Fruit fly (Drosophila melanogaster) whole organism, pupa: Measurements from ENCODE around the gene CG42728.

ENCODE experiments used
- CG10348 ChIP-seq: fragments of 200-800 bp; sonication (Bioruptor generic); IDR thresholded peaks from 2 replicates; pipeline ENCODE4 v1.3.6; 2022; ENCODE audit warnings: missing biosample characterization, missing genetic modification characterization
- CG12605 ChIP-seq: fragments of 200-800 bp; sonication (Bioruptor generic); IDR thresholded peaks from 2 replicates; pipeline ENCODE4 v1.3.6; 2022; ENCODE audit warnings: missing biosample characterization, missing genetic modification characterization
- CG13204 ChIP-seq: fragments of 200-800 bp; sonication (Bioruptor generic); optimal IDR thresholded peaks from 2 replicates; lab custom pipeline; 2018; ENCODE audit warnings: missing biosample characterization, mild to moderate bottlenecking, missing genetic modification characterization, moderate library complexity
- CG14655 ChIP-seq: fragments of 200-800 bp; sonication (Bioruptor generic); optimal IDR thresholded peaks from 3 replicates; lab custom pipeline; 2017; ENCODE audit warnings: mild to moderate bottlenecking, missing biosample characterization, missing genetic modification reagents, missing genetic modification characterization
- CG15710 ChIP-seq: fragments of 200-800 bp; sonication (Bioruptor generic); optimal IDR thresholded peaks from 2 replicates; lab custom pipeline; 2018; ENCODE audit warnings: missing biosample characterization, mild to moderate bottlenecking, missing genetic modification characterization, moderate library complexity
- CG17806 ChIP-seq: fragments of 200-800 bp; sonication (Bioruptor generic); optimal IDR thresholded peaks from 2 replicates; lab custom pipeline; 2018; ENCODE audit warnings: missing biosample characterization, mild to moderate bottlenecking, missing genetic modification characterization, moderate library complexity
- CG32121 ChIP-seq: fragments of 200-800 bp; sonication (Bioruptor generic); IDR thresholded peaks from 2 replicates; pipeline ENCODE4 v1.3.6; 2022; ENCODE audit warnings: missing biosample characterization, missing genetic modification characterization
- CG34367 ChIP-seq: fragments of 200-800 bp; sonication (Bioruptor generic); optimal IDR thresholded peaks from 2 replicates; lab custom pipeline; 2018; ENCODE audit warnings: missing biosample characterization, mild to moderate bottlenecking, missing genetic modification characterization
- CG4496 ChIP-seq: fragments of 200-800 bp; sonication (Bioruptor generic); IDR thresholded peaks from 3 replicates; pipeline ENCODE4 v1.3.6; 2022; ENCODE audit warnings: missing biosample characterization, missing genetic modification characterization
- CG8159 ChIP-seq: fragments of 200-800 bp; sonication (Bioruptor generic); optimal IDR thresholded peaks from 3 replicates; lab custom pipeline; 2018; ENCODE audit warnings: missing biosample characterization, mild to moderate bottlenecking, missing genetic modification characterization, moderate library complexity
- CG8301 ChIP-seq: fragments of 200-800 bp; sonication (Bioruptor generic); optimal IDR thresholded peaks from 2 replicates; lab custom pipeline; 2018; ENCODE audit warnings: missing biosample characterization, mild to moderate bottlenecking, missing genetic modification characterization
- CG9948 ChIP-seq: fragments of 200-800 bp; sonication (Bioruptor generic); optimal IDR thresholded peaks from 2 replicates; lab custom pipeline; 2018; ENCODE audit warnings: missing biosample characterization, mild to moderate bottlenecking, missing genetic modification characterization, moderate library complexity
- D1 ChIP-seq: fragments of 200-800 bp; sonication (Bioruptor generic); optimal IDR thresholded peaks from 2 replicates; lab custom pipeline; 2018; ENCODE audit warnings: missing biosample characterization, mild to moderate bottlenecking, missing genetic modification characterization, moderate library complexity
- EcR ChIP-seq: fragments of 200-800 bp; sonication (Bioruptor generic); optimal IDR thresholded peaks from 3 replicates; lab custom pipeline; 2019; ENCODE audit warnings: missing biosample characterization, missing genetic modification characterization, mild to moderate bottlenecking, moderate library complexity, missing genetic modification reagents
- Ets98B ChIP-seq: fragments of 200-800 bp; sonication (Bioruptor generic); IDR thresholded peaks from 2 replicates; pipeline ENCODE4 v1.3.6; 2022; ENCODE audit warnings: missing biosample characterization, missing genetic modification characterization
- Pif1A ChIP-seq: fragments of 200-800 bp; sonication (Bioruptor generic); optimal IDR thresholded peaks from 3 replicates; lab custom pipeline; 2016; ENCODE audit warnings: missing biosample characterization, missing genetic modification characterization
- Pif1B ChIP-seq: fragments of 200-800 bp; sonication (Bioruptor generic); optimal IDR thresholded peaks from 3 replicates; lab custom pipeline; 2016; ENCODE audit warnings: missing biosample characterization, missing genetic modification characterization
- Snoo ChIP-seq: fragments of 200-800 bp; sonication (Bioruptor generic); optimal IDR thresholded peaks from 3 replicates; lab custom pipeline; 2017; ENCODE audit warnings: missing biosample characterization, mild to moderate bottlenecking, missing genetic modification characterization, inconsistent platforms
- fd96Ca ChIP-seq: fragments of 200-800 bp; sonication (Bioruptor generic); IDR thresholded peaks from 3 replicates; pipeline ENCODE4 v1.3.6; 2022; ENCODE audit warnings: missing biosample characterization, missing genetic modification characterization
- gl ChIP-seq: fragments of 200-800 bp; sonication (Bioruptor generic); optimal IDR thresholded peaks from 2 replicates; lab custom pipeline; 2018; ENCODE audit warnings: missing biosample characterization, mild to moderate bottlenecking, missing genetic modification characterization
- rn ChIP-seq: fragments of 200-800 bp; sonication (Bioruptor generic); IDR thresholded peaks from 2 replicates; pipeline ENCODE4 v1.3.6; 2022; ENCODE audit warnings: missing biosample characterization, missing genetic modification characterization

The CG42728 gene

DNA sequence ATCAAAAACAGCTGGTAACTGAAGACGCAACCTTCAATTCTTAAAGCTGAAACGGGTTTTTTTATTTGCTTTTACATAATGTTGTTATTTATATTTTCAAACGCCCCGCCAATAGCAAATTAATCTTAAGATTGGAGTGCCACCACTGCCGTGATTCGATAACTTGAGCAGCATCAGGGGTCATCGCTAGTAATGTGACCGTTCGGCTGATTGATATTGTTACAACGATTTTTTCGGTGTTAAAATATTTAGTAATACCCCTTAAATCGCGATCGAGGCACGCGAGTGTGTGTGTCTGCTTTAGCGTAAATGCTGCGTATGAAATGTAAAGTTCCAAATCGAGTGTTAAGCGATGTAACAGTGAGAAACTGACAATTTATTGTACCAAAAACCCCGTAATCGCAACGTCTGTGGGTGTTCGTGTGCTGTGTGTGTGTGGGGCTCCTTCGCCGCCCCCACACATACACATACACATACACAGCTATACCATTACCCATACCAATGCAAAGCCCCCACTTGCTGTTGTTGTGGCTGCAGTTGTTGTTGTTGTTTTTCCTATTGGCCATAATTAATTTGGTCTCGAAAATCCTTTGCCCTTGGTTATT, 37.9 kb upstream of the CG42728 start, which contains the start of gene dop:
Gene dop (plus strand): TSS at position 185 of the 605 bp plus-strand sequence.
- TF ChIP-seq CG12605 (GFP tag; lab: Robert Waterston, UW) (no peak), Snoo (tag; lab: Kevin White, UChicago) (peak; percentile 20)
- TF ChIP-seq, all 21 proteins: peak for 1

- TF ChIP-seq CG17806 (tag; lab: Kevin White, UChicago) (no peak), Pif1A (GFP tag; lab: Kevin White, UChicago) (no peak), CG8159 (tag; lab: Kevin White, UChicago) (no peak), CG13204 (no peak), CG8301 (no peak), Pif1B (no peak), CG14655 (GFP tag; lab: Kevin White, UChicago) (no peak), Snoo (tag; lab: Kevin White, UChicago) (no peak), CG4496 (GFP tag; lab: Robert Waterston, UW) (no peak)
Observed at dm6 chr3L:15563851-15564106, 35.8 kb upstream of the CG42728 start.

DNA sequence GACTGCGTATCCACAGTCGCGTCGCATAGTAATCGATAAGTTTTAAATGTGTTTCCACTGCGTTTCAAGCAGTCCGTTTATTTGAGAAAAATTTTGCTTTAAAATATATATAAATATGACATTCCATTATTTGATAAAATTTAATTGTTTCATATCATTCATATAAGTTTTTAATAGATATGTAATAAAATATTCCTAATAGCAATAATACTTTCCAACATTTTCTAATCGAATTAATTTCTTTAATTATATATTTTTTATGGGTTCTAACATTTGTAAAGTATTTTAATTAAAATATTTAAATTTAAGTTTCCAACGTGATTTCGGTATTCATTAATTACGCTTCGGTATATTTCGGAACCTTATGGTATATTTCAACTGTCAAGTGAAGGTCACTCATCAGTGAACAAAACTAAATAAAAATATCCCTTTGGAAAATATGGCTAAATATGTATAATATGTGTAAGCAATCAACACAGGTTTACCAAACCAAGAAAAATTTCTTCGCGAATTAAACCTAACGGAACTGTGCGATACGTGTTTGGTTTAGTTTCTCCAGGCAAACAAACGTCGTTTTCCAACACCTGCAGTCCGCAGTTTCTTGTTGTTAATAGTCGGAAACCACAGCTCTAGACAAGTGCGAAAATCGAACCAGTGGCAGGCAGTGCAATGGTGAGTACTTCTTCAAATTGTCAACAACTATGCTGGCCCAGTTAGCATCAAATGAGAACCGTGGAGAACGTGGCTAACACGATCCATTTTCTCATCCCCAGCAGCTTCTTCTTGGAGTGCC, 35.3 kb upstream of the CG42728 start, which contains the start of the genes CG7739 and SCCRO:
Gene CG7739 (minus strand): TSS at position 8 of the 793 bp plus-strand sequence.
Gene SCCRO (plus strand): TSS at position 370 of the 793 bp plus-strand sequence.
- TF ChIP-seq Ets98B (GFP tag; lab: Robert Waterston, UW), result peak; percentile 62
- peak; percentile 57; the same call in 1 of the 2 replicates for TF ChIP-seq CG32121
- no peak for TF ChIP-seq CG13204
- 0 out of 2 replicates have a peak, but pooled peaks have one; percentile 51 for TF ChIP-seq CG12605 (GFP tag; lab: Robert Waterston, UW)
- TF ChIP-seq EcR (GFP tag; lab: Kevin White, UChicago), result no peak
- TF ChIP-seq CG8301, result peak; percentile 3
- no peak for TF ChIP-seq rn (GFP tag; lab: Robert Waterston, UW)
- TF ChIP-seq CG17806 (tag; lab: Kevin White, UChicago), result peak; percentile 58
- peak; percentile 45 for TF ChIP-seq D1 (tag; lab: Kevin White, UChicago)
- TF ChIP-seq fd96Ca (GFP tag; lab: Robert Waterston, UW), result 0 out of 3 replicates have a peak, but pooled peaks have one; percentile 49
- peak; percentile 42 for TF ChIP-seq Snoo (tag; lab: Kevin White, UChicago)
- TF ChIP-seq CG15710, result peak; percentile 51
- TF ChIP-seq CG4496 (GFP tag; lab: Robert Waterston, UW), result peak; percentile 71; the same call in 2 of the 3 replicates
- TF ChIP-seq Pif1B, result no peak
- peak; percentile 9 for TF ChIP-seq CG34367 (tag; lab: Kevin White, UChicago)
- no peak for TF ChIP-seq gl (tag; lab: Kevin White, UChicago)
- no peak for TF ChIP-seq CG10348 (GFP tag; lab: Robert Waterston, UW)
- no peak for TF ChIP-seq CG14655 (GFP tag; lab: Kevin White, UChicago)
- TF ChIP-seq CG9948 (tag; lab: Kevin White, UChicago), result peak; percentile 58
- peak; percentile 25 for TF ChIP-seq CG8159 (tag; lab: Kevin White, UChicago)
- TF ChIP-seq Pif1A (GFP tag; lab: Kevin White, UChicago), result no peak

DNA sequence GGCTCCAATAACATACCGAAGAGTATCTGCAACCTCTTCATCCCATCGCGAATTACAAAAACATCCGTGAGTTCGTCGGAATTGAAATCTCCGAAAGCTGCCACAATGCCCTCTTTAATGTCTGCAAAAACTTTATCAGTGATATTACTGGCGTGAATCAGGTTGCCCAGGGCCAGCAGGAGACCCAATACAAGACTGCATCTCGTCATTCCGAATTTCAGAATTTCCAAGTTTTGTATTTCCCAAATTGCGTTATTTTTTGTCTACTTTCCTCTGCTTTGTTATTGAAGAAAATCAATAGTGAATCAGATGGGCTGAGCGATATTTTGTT, 34.7 kb upstream of the CG42728 start:
- TF ChIP-seq gl (tag; lab: Kevin White, UChicago), result no peak
- no peak for TF ChIP-seq EcR (GFP tag; lab: Kevin White, UChicago)
- no peak for TF ChIP-seq CG8159 (tag; lab: Kevin White, UChicago)
- TF ChIP-seq CG13204, result no peak
- TF ChIP-seq CG8301, result no peak
- no peak for TF ChIP-seq rn (GFP tag; lab: Robert Waterston, UW)
- TF ChIP-seq D1 (tag; lab: Kevin White, UChicago), result no peak
- no peak for TF ChIP-seq CG9948 (tag; lab: Kevin White, UChicago)
- TF ChIP-seq CG17806 (tag; lab: Kevin White, UChicago), result no peak
- no peak for TF ChIP-seq Ets98B (GFP tag; lab: Robert Waterston, UW)

dm6 chr3L:15553993-15554644, 26.1 kb upstream of the CG42728 start, which contains the start of gene AGO2:
Gene AGO2 (plus strand): TSS chr3L:15554113.
- TF ChIP-seq CG12605 (GFP tag; lab: Robert Waterston, UW) (peak; percentile 92), CG32121 (peak; percentile 93), EcR (GFP tag; lab: Kevin White, UChicago) (peak; percentile 44), CG4496 (GFP tag; lab: Robert Waterston, UW) (peak; percentile 96), CG8159 (tag; lab: Kevin White, UChicago) (peak; percentile 75), CG9948 (tag; lab: Kevin White, UChicago) (peak; percentile 51), Pif1A (GFP tag; lab: Kevin White, UChicago) (peak; percentile 89), gl (tag; lab: Kevin White, UChicago) (peak; percentile 99), fd96Ca (GFP tag; lab: Robert Waterston, UW) (no peak), CG34367 (tag; lab: Kevin White, UChicago) (no peak), rn (GFP tag; lab: Robert Waterston, UW) (peak; percentile 82), Pif1B (no peak), D1 (tag; lab: Kevin White, UChicago) (peak; percentile 64), CG13204 (no peak), CG14655 (GFP tag; lab: Kevin White, UChicago) (peak; percentile 94), CG17806 (tag; lab: Kevin White, UChicago) (no peak), CG10348 (GFP tag; lab: Robert Waterston, UW) (no peak), CG15710 (peak; percentile 25), Snoo (tag; lab: Kevin White, UChicago) (no peak), CG8301 (peak; percentile 90), Ets98B (GFP tag; lab: Robert Waterston, UW) (peak; percentile 94)
